Worm (Caenorhabditis elegans): ENCODE data around the gene Y22D7AL.9.

Y22D7AL.9 gene

DNA sequence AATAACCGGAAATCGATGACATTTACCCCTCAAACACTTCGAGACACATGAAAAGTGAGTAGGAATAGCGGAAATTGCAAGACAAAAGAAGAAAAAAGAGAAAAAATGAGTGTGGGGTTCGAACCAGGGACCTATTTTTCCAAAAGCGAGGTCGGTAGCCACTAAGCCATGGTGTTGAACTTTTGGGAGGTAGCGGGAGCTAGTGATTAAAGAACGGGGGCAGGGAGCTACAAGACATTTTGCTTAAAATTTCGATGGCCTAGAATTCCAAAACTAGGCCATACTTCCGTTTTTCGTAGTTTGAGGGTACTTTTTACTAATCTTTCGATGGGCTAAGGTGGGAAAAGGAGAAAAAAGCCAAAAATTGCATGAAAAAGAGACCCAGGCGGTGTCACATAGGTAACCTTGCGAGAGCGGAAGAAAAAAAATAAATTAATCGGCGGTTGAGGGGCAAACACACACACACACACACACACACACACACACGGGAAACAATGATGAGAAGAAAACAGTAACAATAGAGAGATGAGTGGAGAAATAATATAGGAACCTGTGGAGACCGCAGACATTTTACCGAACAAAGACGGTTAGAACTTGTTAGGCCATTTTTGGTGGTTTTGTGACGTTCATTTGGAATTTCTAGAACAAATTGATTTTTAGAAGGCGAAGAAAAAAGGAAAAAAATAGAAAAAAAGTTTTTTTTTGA lies 12.2 kb downstream of the Y22D7AL.9 start (continued):
- TF ChIP-seq nhr-25 (tag; optimal IDR thresholded peaks at IDR 0.05; ENCODE audit: borderline replicate concordance, insufficient read depth): peak; percentile 53
- TF ChIP-seq unc-62 (GFP tag; optimal IDR thresholded peaks at IDR 0.05 in 1 of 2): peak in 1 of 2 experiments; percentile 79
- no peak for TF ChIP-seq unc-62 (tag; optimal IDR thresholded peaks at IDR 0.05)
- TF ChIP-seq zip-2 (tag; optimal IDR thresholded peaks at IDR 0.05): no peak
- TF ChIP-seq ztf-7 (tag; optimal IDR thresholded peaks at IDR 0.05): no peak
- no peak for TF ChIP-seq fos-1 (tag; optimal IDR thresholded peaks at IDR 0.05)
- TF ChIP-seq pha-4 (GFP tag; IDR thresholded peaks at IDR 0.05): peak; percentile 93
- TF ChIP-seq pha-4 (tag; optimal IDR thresholded peaks at IDR 0.05): no peak
- TF ChIP-seq zfp-3 (GFP tag; conservative IDR thresholded peaks at IDR 0.05): no peak
- TF ChIP-seq F26F4.8 (GFP tag; conservative IDR thresholded peaks at IDR 0.05): peak; percentile 94
- peak; percentile 56 for TF ChIP-seq dmd-6 (GFP tag; IDR thresholded peaks at IDR 0.05)
- peak; percentile 35 for TF ChIP-seq T20F7.1 (GFP tag; optimal IDR thresholded peaks at IDR 0.05)
- TF ChIP-seq sdz-12 (GFP tag; optimal IDR thresholded peaks at IDR 0.05): peak; percentile 84
- TF ChIP-seq F37D6.2 (tag; optimal IDR thresholded peaks at IDR 0.05): no peak
- TF ChIP-seq nhr-77 (tag; optimal IDR thresholded peaks at IDR 0.05): no peak
- TF ChIP-seq ceh-44 (GFP tag; IDR thresholded peaks at IDR 0.05): peak; percentile 79; the same call in 1 of the 2 replicates
- peak; percentile 67 for TF ChIP-seq php-3 (GFP tag; IDR thresholded peaks at IDR 0.05)
- TF ChIP-seq nhr-111 (GFP tag; optimal IDR thresholded peaks at IDR 0.05): peak; percentile 60
- peak; percentile 91 for TF ChIP-seq Y75B8A.6 (GFP tag; IDR thresholded peaks at IDR 0.05)
- TF ChIP-seq zfp-2 (tag; optimal IDR thresholded peaks at IDR 0.05): no peak
- peak; percentile 93 for TF ChIP-seq lim-7 (GFP tag; IDR thresholded peaks at IDR 0.05)
- TF ChIP-seq nhr-10 (tag; optimal IDR thresholded peaks at IDR 0.05): no peak
- TF ChIP-seq R02D3.7 (tag; optimal IDR thresholded peaks at IDR 0.05): no peak
- no peak for TF ChIP-seq attf-4 (tag; optimal IDR thresholded peaks at IDR 0.05)
- no peak for TF ChIP-seq lin-39 (tag; optimal IDR thresholded peaks at IDR 0.05)
- 0 out of 2 replicates have a peak, but pooled peaks have one; percentile 84 for TF ChIP-seq daf-8 (GFP tag; IDR thresholded peaks at IDR 0.05)
- no peak for TF ChIP-seq ceh-82 (tag; optimal IDR thresholded peaks at IDR 0.05)
- TF ChIP-seq mep-1 (tag; optimal IDR thresholded peaks at IDR 0.05): peak; percentile 46
- peak; percentile 62 for TF ChIP-seq spr-3 (GFP tag; optimal IDR thresholded peaks at IDR 0.05)
- peak; percentile 88 for TF ChIP-seq Y48G9A.11 (GFP tag; IDR thresholded peaks at IDR 0.05)
- no peak for TF ChIP-seq daf-12 (tag; optimal IDR thresholded peaks at IDR 0.05)
- TF ChIP-seq madf-5 (GFP tag; IDR thresholded peaks at IDR 0.05): peak; percentile 88 to 94
- no peak for TF ChIP-seq zip-11 (GFP tag; IDR thresholded peaks at IDR 0.05)
- peak; percentile 55 for TF ChIP-seq gei-8 (GFP tag; optimal IDR thresholded peaks at IDR 0.05)
- TF ChIP-seq cey-2 (tag; optimal IDR thresholded peaks at IDR 0.05; ENCODE audit: borderline replicate concordance, insufficient read depth): no peak
- TF ChIP-seq aly-2 (tag; optimal IDR thresholded peaks at IDR 0.05): no peak
- TF ChIP-seq hlh-11 (tag; optimal IDR thresholded peaks at IDR 0.05): peak; percentile 48
- TF ChIP-seq ceh-28 (tag; optimal IDR thresholded peaks at IDR 0.05): no peak
- peak; percentile 94 for TF ChIP-seq egl-43 (GFP tag; IDR thresholded peaks at IDR 0.05)
- peak; percentile 71; the same call in 1 of the 2 replicates for TF ChIP-seq dmd-9 (GFP tag; IDR thresholded peaks at IDR 0.05)
- TF ChIP-seq T26A8.4 (GFP tag; IDR thresholded peaks at IDR 0.05): peak; percentile 67
- no peak for TF ChIP-seq dve-1 (tag; optimal IDR thresholded peaks at IDR 0.05; ENCODE audit: insufficient read depth)
- TF ChIP-seq unc-130 (GFP tag; optimal IDR thresholded peaks at IDR 0.05): peak; percentile 77
- TF ChIP-seq snpc-1.2 (GFP tag; IDR thresholded peaks at IDR 0.05): peak; percentile 45; the same call in 1 of the 2 replicates
- 0 out of 2 replicates have a peak, but pooled peaks have one; percentile 47 for TF ChIP-seq lin-29 (GFP tag; IDR thresholded peaks at IDR 0.05)
- TF ChIP-seq ZK546.5 (tag; optimal IDR thresholded peaks at IDR 0.05): no peak
- no peak for TF ChIP-seq tag-97 (GFP tag; IDR thresholded peaks at IDR 0.05)
- peak; percentile 93; the same call in 1 of the 2 replicates for TF ChIP-seq F44E2.7 (GFP tag; IDR thresholded peaks at IDR 0.05)
- peak; percentile 86 for TF ChIP-seq lin-13 (GFP tag; optimal IDR thresholded peaks at IDR 0.05)
- TF ChIP-seq daf-19 (GFP tag; conservative IDR thresholded peaks at IDR 0.05): peak; percentile 74; the same call in 1 of the 2 replicates
